Fruit fly (Drosophila melanogaster): ENCODE measurements around the gene ND-13B.

Gene ND-13B

dm6 chr3L:10660744-10661589 is 32.9 kb downstream of the ND-13B start, which contains the start of the genes CG32066 and CG8003 (continued):
- TF ChIP-seq phol (tag; optimal IDR thresholded peaks at IDR 0.05) (peak; percentile 25), CG31224 (GFP tag; IDR thresholded peaks at IDR 0.05) (no peak), CG17359 (tag; optimal IDR thresholded peaks at IDR 0.05) (peak; percentile 4), fru (optimal IDR thresholded peaks at IDR 0.05) (no peak), fd3F (GFP tag; optimal IDR thresholded peaks at IDR 0.05) (no peak), nmo (GFP tag; optimal IDR thresholded peaks at IDR 0.05) (peak; percentile 9), ase (GFP tag; IDR thresholded peaks at IDR 0.05) (peak; percentile 39; the same call in 1 of the 3 replicates), CG7271 (tag; optimal IDR thresholded peaks at IDR 0.05) (no peak), CG5180 (GFP tag; optimal IDR thresholded peaks at IDR 0.05) (peak; percentile 43), mirr (GFP tag; optimal IDR thresholded peaks at IDR 0.05) (peak; percentile 8), CG8388 (GFP tag; optimal IDR thresholded peaks at IDR 0.05) (peak; percentile 13), CG12299 (tag; optimal IDR thresholded peaks at IDR 0.05) (peak; percentile 45), tx (GFP tag; optimal IDR thresholded peaks at IDR 0.05) (no peak), Asciz (GFP tag; optimal IDR thresholded peaks at IDR 0.05) (peak; percentile 9), Myb (GFP tag; optimal IDR thresholded peaks at IDR 0.05) (no peak), bbx (GFP tag; IDR thresholded peaks at IDR 0.05; ENCODE audit: partially characterized antibody) (peak; percentile 98), CG8924 (tag; optimal IDR thresholded peaks at IDR 0.05) (peak; percentile 56), Jarid2 (GFP tag; optimal IDR thresholded peaks at IDR 0.05) (peak; percentile 96), CG10366 (GFP tag; IDR thresholded peaks at IDR 0.05) (no peak; the same call in 1 of the 2 replicates), NFAT (GFP tag; IDR thresholded peaks at IDR 0.05) (peak; percentile 77), CG9797 (GFP tag; optimal IDR thresholded peaks at IDR 0.05) (peak; percentile 66), CG12942 (GFP tag; optimal IDR thresholded peaks at IDR 0.05) (peak; percentile 28), slou (GFP tag; optimal IDR thresholded peaks at IDR 0.05) (no peak), slbo (GFP tag; IDR thresholded peaks at IDR 0.05) (peak; percentile 44), bowl (GFP tag; IDR thresholded peaks at IDR 0.05) (peak; percentile 47; the same call in 1 of the 2 replicates), cg (GFP tag; optimal IDR thresholded peaks at IDR 0.05) (peak; percentile 34), exex (tag; optimal IDR thresholded peaks at IDR 0.05) (peak; percentile 15), dmrt11E (tag; optimal IDR thresholded peaks at IDR 0.05) (peak; percentile 48), CG11723 (GFP tag; optimal IDR thresholded peaks at IDR 0.05) (peak; percentile 28), CG9727 (GFP tag; optimal IDR thresholded peaks at IDR 0.05) (peak; percentile 40), CG17385 (GFP tag; optimal IDR thresholded peaks at IDR 0.05) (peak; percentile 24), CG11398 (GFP tag; optimal IDR thresholded peaks at IDR 0.05) (no peak), sd (tag; optimal IDR thresholded peaks at IDR 0.05) (peak; percentile 76), ato (GFP tag; IDR thresholded peaks at IDR 0.05; ENCODE audit: partially characterized antibody) (peak; percentile 80), pum (GFP tag; optimal IDR thresholded peaks at IDR 0.05) (no peak), Opbp (GFP tag; IDR thresholded peaks at IDR 0.05; ENCODE audit: partially characterized antibody) (peak; percentile 97), ac (GFP tag; optimal IDR thresholded peaks at IDR 0.05) (peak; percentile 17), MTF-1 (GFP tag; optimal IDR thresholded peaks at IDR 0.05; ENCODE audit: borderline replicate concordance) (peak; percentile 65), CG17612 (GFP tag; IDR thresholded peaks at IDR 0.05) (no peak), sr (GFP tag; IDR thresholded peaks at IDR 0.05) (no peak), CG4707 (GFP tag; optimal IDR thresholded peaks at IDR 0.05) (peak; percentile 53), grau (tag; optimal IDR thresholded peaks at IDR 0.05) (peak; percentile 60), Scr (GFP tag; IDR thresholded peaks at IDR 0.05; ENCODE audit: partially characterized antibody) (peak; percentile 91), oc (tag; optimal IDR thresholded peaks at IDR 0.05) (peak; percentile 56), CG7357 (GFP tag; IDR thresholded peaks at IDR 0.05) (no peak), HHEX (GFP tag; optimal IDR thresholded peaks at IDR 0.05) (peak; percentile 30), CG11085 (GFP tag; IDR thresholded peaks at IDR 0.05) (0 out of 2 replicates have a peak, but pooled peaks have one; percentile 41), h (optimal IDR thresholded peaks at IDR 0.05) (no peak)
